Worm (Caenorhabditis elegans): ENCODE measurements around the gene cid-1.

cid-1 gene

ce11 chrIII:5185620-5186019, 11.9 kb downstream of the cid-1 start, which contains the start of gene pup-2:
Gene pup-2, plus strand, starts transcription at chrIII:5185920.
- TF ChIP-seq aly-1 (tag; optimal IDR thresholded peaks at IDR 0.05) (no peak), flt-1 (GFP tag; IDR thresholded peaks at IDR 0.05) (no peak), hmbx-1 (tag; optimal IDR thresholded peaks at IDR 0.05) (no peak), ets-7 (tag; optimal IDR thresholded peaks at IDR 0.05) (no peak), tra-4 (tag; optimal IDR thresholded peaks at IDR 0.05) (no peak), pes-1 (GFP tag; IDR thresholded peaks at IDR 0.05) (no peak), F13C5.2 (tag; optimal IDR thresholded peaks at IDR 0.05) (no peak), ceh-36 (tag; optimal IDR thresholded peaks at IDR 0.05) (no peak), hmg-4 (GFP tag; optimal IDR thresholded peaks at IDR 0.05) (no peak), ama-1 (optimal IDR thresholded peaks at IDR 0.05) (no peak), tbx-11 (GFP tag; IDR thresholded peaks at IDR 0.05) (no peak), hnd-1 (tag; optimal IDR thresholded peaks at IDR 0.05) (no peak), ceh-13 (GFP tag; optimal IDR thresholded peaks at IDR 0.05) (no peak), scrt-1 (GFP tag; IDR thresholded peaks at IDR 0.05) (no peak), tbx-37 (GFP tag; conservative IDR thresholded peaks at IDR 0.05) (no peak), sea-1 (GFP tag; conservative IDR thresholded peaks at IDR 0.05) (no peak), B0310.2 (tag; optimal IDR thresholded peaks at IDR 0.05) (no peak)

ce11 chrIII:5188426-5188825, 14.7 kb downstream of the cid-1 start, which contains the start of gene K10D2.8:
Gene K10D2.8, plus strand, starts transcription at chrIII:5188726.
- no peak for TF ChIP-seq pes-1 (GFP tag; IDR thresholded peaks at IDR 0.05)
- no peak for TF ChIP-seq ets-7 (tag; optimal IDR thresholded peaks at IDR 0.05)
- TF ChIP-seq ama-1 (optimal IDR thresholded peaks at IDR 0.05), result no peak
- no peak for TF ChIP-seq hmg-4 (GFP tag; optimal IDR thresholded peaks at IDR 0.05)
- no peak for TF ChIP-seq flt-1 (GFP tag; IDR thresholded peaks at IDR 0.05)
- no peak for TF ChIP-seq tra-4 (tag; optimal IDR thresholded peaks at IDR 0.05)

- no peak for TF ChIP-seq sea-1 (GFP tag; conservative IDR thresholded peaks at IDR 0.05)
- no peak for TF ChIP-seq ama-1 (optimal IDR thresholded peaks at IDR 0.05)
Observed at ce11 chrIII:5190179-5190578, 16.5 kb downstream of the cid-1 start.

ce11 chrIII:5190671-5191174, 17.0 kb downstream of the cid-1 start, which contains the start of gene hira-1:
Gene hira-1, plus strand, starts transcription at chrIII:5191124.
- TF ChIP-seq flt-1 (GFP tag; IDR thresholded peaks at IDR 0.05) (no peak), ama-1 (optimal IDR thresholded peaks at IDR 0.05) (no peak), pes-1 (GFP tag; IDR thresholded peaks at IDR 0.05) (no peak), scrt-1 (GFP tag; IDR thresholded peaks at IDR 0.05) (no peak), tbx-11 (GFP tag; IDR thresholded peaks at IDR 0.05) (no peak), tra-4 (tag; optimal IDR thresholded peaks at IDR 0.05) (no peak), sea-1 (GFP tag; conservative IDR thresholded peaks at IDR 0.05) (no peak), hnd-1 (tag; optimal IDR thresholded peaks at IDR 0.05) (no peak), hmg-4 (GFP tag; optimal IDR thresholded peaks at IDR 0.05) (no peak), ceh-36 (tag; optimal IDR thresholded peaks at IDR 0.05) (no peak), hmbx-1 (tag; optimal IDR thresholded peaks at IDR 0.05) (no peak)

ce11 chrIII:5193266-5193665, 19.5 kb downstream of the cid-1 start:
- no peak for TF ChIP-seq tbx-37 (GFP tag; conservative IDR thresholded peaks at IDR 0.05)
- no peak for TF ChIP-seq ceh-36 (tag; optimal IDR thresholded peaks at IDR 0.05)
- TF ChIP-seq sea-1 (GFP tag; conservative IDR thresholded peaks at IDR 0.05), result no peak
- TF ChIP-seq ets-7 (tag; optimal IDR thresholded peaks at IDR 0.05), result no peak
- TF ChIP-seq aly-1 (tag; optimal IDR thresholded peaks at IDR 0.05), result no peak
- no peak for TF ChIP-seq ama-1 (optimal IDR thresholded peaks at IDR 0.05)
- TF ChIP-seq B0310.2 (tag; optimal IDR thresholded peaks at IDR 0.05), result no peak
- no peak for TF ChIP-seq hnd-1 (tag; optimal IDR thresholded peaks at IDR 0.05)
- TF ChIP-seq flt-1 (GFP tag; IDR thresholded peaks at IDR 0.05), result no peak
- TF ChIP-seq scrt-1 (GFP tag; IDR thresholded peaks at IDR 0.05), result no peak
- TF ChIP-seq hmbx-1 (tag; optimal IDR thresholded peaks at IDR 0.05), result no peak
- TF ChIP-seq hmg-4 (GFP tag; optimal IDR thresholded peaks at IDR 0.05), result no peak
- no peak for TF ChIP-seq ceh-13 (GFP tag; optimal IDR thresholded peaks at IDR 0.05)
- no peak for TF ChIP-seq pes-1 (GFP tag; IDR thresholded peaks at IDR 0.05)
- TF ChIP-seq tra-4 (tag; optimal IDR thresholded peaks at IDR 0.05), result no peak
- TF ChIP-seq tbx-11 (GFP tag; IDR thresholded peaks at IDR 0.05), result no peak
- no peak for TF ChIP-seq F13C5.2 (tag; optimal IDR thresholded peaks at IDR 0.05)

- TF ChIP-seq ets-7 (tag; optimal IDR thresholded peaks at IDR 0.05) (no peak), pes-1 (GFP tag; IDR thresholded peaks at IDR 0.05) (no peak), flt-1 (GFP tag; IDR thresholded peaks at IDR 0.05) (no peak), tbx-11 (GFP tag; IDR thresholded peaks at IDR 0.05) (no peak), hmg-4 (GFP tag; optimal IDR thresholded peaks at IDR 0.05) (no peak), sea-1 (GFP tag; conservative IDR thresholded peaks at IDR 0.05) (no peak), F13C5.2 (tag; optimal IDR thresholded peaks at IDR 0.05) (no peak), B0310.2 (tag; optimal IDR thresholded peaks at IDR 0.05) (no peak), ceh-36 (tag; optimal IDR thresholded peaks at IDR 0.05) (no peak), scrt-1 (GFP tag; IDR thresholded peaks at IDR 0.05) (no peak), aly-1 (tag; optimal IDR thresholded peaks at IDR 0.05) (no peak), hnd-1 (tag; optimal IDR thresholded peaks at IDR 0.05) (no peak), ama-1 (optimal IDR thresholded peaks at IDR 0.05) (no peak), hmbx-1 (tag; optimal IDR thresholded peaks at IDR 0.05) (no peak), tbx-37 (GFP tag; conservative IDR thresholded peaks at IDR 0.05) (no peak), ceh-13 (GFP tag; optimal IDR thresholded peaks at IDR 0.05) (no peak), tra-4 (tag; optimal IDR thresholded peaks at IDR 0.05) (no peak)
Observed at ce11 chrIII:5195690-5196089, 22.0 kb downstream of the cid-1 start, which contains the start of gene moc-6. Gene moc-6, plus strand, starts transcription at chrIII:5195990.

ce11 chrIII:5196298-5197045, 22.8 kb downstream of the cid-1 start:
- TF ChIP-seq scrt-1 (GFP tag; IDR thresholded peaks at IDR 0.05) (no peak), sea-1 (GFP tag; conservative IDR thresholded peaks at IDR 0.05) (no peak), ama-1 (optimal IDR thresholded peaks at IDR 0.05) (no peak), pes-1 (GFP tag; IDR thresholded peaks at IDR 0.05) (no peak), ceh-36 (tag; optimal IDR thresholded peaks at IDR 0.05) (no peak), B0310.2 (tag; optimal IDR thresholded peaks at IDR 0.05) (no peak), hnd-1 (tag; optimal IDR thresholded peaks at IDR 0.05) (no peak), ceh-13 (GFP tag; optimal IDR thresholded peaks at IDR 0.05) (no peak), flt-1 (GFP tag; IDR thresholded peaks at IDR 0.05) (no peak), hmbx-1 (tag; optimal IDR thresholded peaks at IDR 0.05) (no peak), F13C5.2 (tag; optimal IDR thresholded peaks at IDR 0.05) (no peak)

Measured in whole organism, early embryonic.